Fruit fly (Drosophila melanogaster): ENCODE results near the gene Dtg.

DNA sequence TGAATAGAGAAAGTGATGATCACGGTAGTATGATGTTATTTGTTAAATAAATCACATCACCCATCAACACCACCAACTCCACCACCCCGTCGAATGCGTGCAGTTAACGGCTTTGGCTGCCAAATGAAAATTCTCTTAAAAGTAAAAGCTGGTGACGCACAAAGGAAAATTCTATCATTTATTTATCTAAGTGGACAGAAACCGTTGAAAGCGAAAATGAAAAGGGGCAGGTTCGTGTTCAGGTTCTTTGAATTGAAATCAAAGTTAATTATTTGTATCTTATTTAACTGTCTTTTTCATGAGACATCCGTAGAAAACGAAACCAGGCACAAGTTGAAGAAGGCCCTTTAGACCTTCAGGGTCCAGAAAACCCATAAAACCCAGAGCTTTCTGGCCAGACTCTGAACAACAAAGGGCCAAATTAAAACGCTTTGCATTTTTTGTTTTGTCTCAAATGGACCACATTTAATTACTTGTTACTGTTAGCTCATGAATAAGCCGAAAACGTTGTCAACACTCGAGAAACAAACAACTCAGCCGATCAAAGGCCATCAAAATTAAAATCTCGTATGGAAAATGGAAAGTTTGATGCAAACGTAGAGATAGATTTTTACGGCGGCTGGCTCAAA is 18.5 kb downstream of the Dtg start:
- TF ChIP-seq usp (GFP tag; optimal IDR thresholded peaks at IDR 0.05) = no peak
- TF ChIP-seq EcR (GFP tag; optimal IDR thresholded peaks at IDR 0.05) = no peak
- TF ChIP-seq psq (optimal IDR thresholded peaks at IDR 0.05) = no peak

All from whole organism.